Fruit fly (Drosophila melanogaster) whole organism, wandering third instar larva: ENCODE data around the gene CG32407.

Experiments used
- ey ChIP-seq: fragments of 200-800 bp; sonication (Bioruptor generic); optimal IDR thresholded peaks from 2 replicates; lab custom pipeline; 2016; ENCODE audit warnings: missing biosample characterization, missing genetic modification characterization
- h ChIP-seq: fragments of 200-800 bp; sonication (Bioruptor generic); optimal IDR thresholded peaks from 3 replicates; lab custom pipeline; 2016; ENCODE audit warnings: missing biosample characterization, mild to moderate bottlenecking, missing genetic modification characterization
- psq ChIP-seq: fragments of 200-800 bp; sonication (Bioruptor generic); optimal IDR thresholded peaks from 3 replicates; lab custom pipeline; 2017; ENCODE audit warnings: missing biosample characterization, mild to moderate bottlenecking, missing genetic modification characterization, moderate library complexity

DNA sequence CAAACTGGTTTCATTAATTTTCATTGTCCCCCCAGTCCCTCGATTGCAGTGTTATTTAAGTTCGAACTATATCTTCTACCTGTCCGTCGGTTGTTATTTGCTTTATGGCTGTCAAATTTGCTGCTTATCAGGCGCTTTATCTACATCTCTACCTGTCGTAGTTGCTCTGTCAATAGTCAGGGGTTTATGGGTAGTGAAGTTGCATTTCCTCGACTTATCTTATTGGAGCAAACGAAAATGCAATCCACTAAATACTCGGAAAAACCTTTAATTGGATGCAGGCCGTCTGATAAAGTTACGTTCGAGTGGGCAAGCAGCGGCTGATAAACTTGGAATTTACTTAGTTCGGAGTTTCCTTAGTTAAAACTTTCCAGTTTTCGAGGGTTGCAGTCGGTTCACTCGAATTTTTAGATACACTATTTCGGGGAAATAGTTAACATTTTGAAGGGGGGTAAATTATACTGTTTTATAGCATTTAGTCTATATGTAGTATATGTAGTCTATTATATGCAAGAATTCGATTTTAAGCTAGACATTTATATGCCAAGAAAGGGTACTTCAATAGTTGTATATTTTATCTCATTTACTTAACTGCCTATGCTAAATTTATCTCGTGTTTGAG lies 25.4 kb downstream of the CG32407 start:
- TF ChIP-seq h (GFP tag; lab: Kevin White, UChicago) (no peak), psq (no peak), ey (no peak)
